Worm (Caenorhabditis elegans) whole organism, midembryonic: Measurements from ENCODE around the gene W08E12.8.

Experiments
- T22C8.4 ChIP-seq: fragments of 200-800 bp; sonication (Bioruptor generic); IDR thresholded peaks from 2 replicates; pipeline ENCODE4 v1.3.6; 2022; ENCODE audit warnings: missing genetic modification characterization, missing compliant biosample characterization
- klf-2 ChIP-seq: fragments of 200-800 bp; sonication (Bioruptor generic); conservative IDR thresholded peaks from 2 replicates; pipeline ENCODE4 v1.3.6; 2022; ENCODE audit warnings: missing genetic modification reagents, missing genetic modification characterization, missing compliant biosample characterization
- med-1 ChIP-seq: sonication (generic microtip); optimal IDR thresholded peaks from 2 replicates; lab custom pipeline; 2017; ENCODE audit warnings: missing genetic modification characterization, mild to moderate bottlenecking, missing compliant biosample characterization, antibody characterized with exemption, missing genetic modification reagents; ENCODE audit not compliant: insufficient read depth
- ref-1 ChIP-seq: fragments of 200-800 bp; sonication (Bioruptor generic); conservative IDR thresholded peaks from 2 replicates; pipeline ENCODE4 v1.3.6; 2022; ENCODE audit warnings: missing genetic modification reagents, missing genetic modification characterization, missing compliant biosample characterization
- tab-1 ChIP-seq: fragments of 200-800 bp; sonication (Bioruptor generic); IDR thresholded peaks from 2 replicates; pipeline ENCODE4 v1.3.6; 2022; ENCODE audit warnings: missing genetic modification characterization, missing compliant biosample characterization
- ztf-23 ChIP-seq: fragments of 200-800 bp; sonication (Bioruptor generic); IDR thresholded peaks from 2 replicates; pipeline ENCODE4 v1.3.6; 2022; ENCODE audit warnings: missing genetic modification reagents, missing genetic modification characterization, missing compliant biosample characterization

- TF ChIP-seq tab-1 (GFP tag; lab: Robert Waterston, UW) (no peak), T22C8.4 (GFP tag; lab: Robert Waterston, UW) (no peak), ref-1 (GFP tag; lab: Robert Waterston, UW) (no peak), med-1 (GFP tag; lab: Kevin White, UChicago) (no peak), ztf-23 (GFP tag; lab: Robert Waterston, UW) (no peak), klf-2 (GFP tag; lab: Robert Waterston, UW) (no peak)
These were observed 35.3 kb upstream of the W08E12.8 start for ce11 chrIV:3256866-3257265.
